Fruit fly (Drosophila melanogaster): ENCODE measurements around the gene CG14104.

The CG14104 gene

DNA sequence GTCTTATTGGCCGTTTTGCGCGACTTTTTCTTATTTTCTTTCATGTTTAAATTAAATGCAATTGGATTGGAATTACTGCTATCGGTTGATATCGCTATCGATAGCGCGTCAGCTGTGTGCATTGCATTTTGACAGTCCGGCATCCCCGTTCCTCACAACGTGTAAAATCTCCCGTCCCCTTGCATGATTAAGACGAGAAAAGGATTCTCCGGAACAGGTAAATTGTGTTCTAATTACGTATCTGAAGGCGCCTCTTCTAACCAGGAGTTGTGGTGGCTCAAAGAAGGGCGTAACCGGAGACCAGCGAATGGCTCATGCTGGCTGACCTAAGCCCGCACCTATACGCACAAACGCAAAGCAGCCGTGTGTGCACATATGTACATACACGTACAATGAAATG, at the start of gene CG14104, which contains the start of gene Kap-alpha1:
Gene CG14104, minus strand, starts transcription at position 97 of the 400 bp plus-strand sequence.
Gene Kap-alpha1, plus strand, starts transcription at position 130 of the 400 bp plus-strand sequence.
- no peak for TF ChIP-seq Dif (GFP tag; optimal IDR thresholded peaks at IDR 0.05; ENCODE audit: partially characterized antibody)
- no peak for TF ChIP-seq lola (GFP tag; optimal IDR thresholded peaks at IDR 0.05)
- TF ChIP-seq br (GFP tag; optimal IDR thresholded peaks at IDR 0.05), result no peak
- no peak for TF ChIP-seq HLH106 (tag; optimal IDR thresholded peaks at IDR 0.05)
- no peak for TF ChIP-seq dmrt93B (GFP tag; optimal IDR thresholded peaks at IDR 0.05)
- TF ChIP-seq fru (GFP tag; optimal IDR thresholded peaks at IDR 0.05), result no peak
- TF ChIP-seq Myc (optimal IDR thresholded peaks at IDR 0.05), result peak; percentile 11
- TF ChIP-seq Hr83 (GFP tag; optimal IDR thresholded peaks at IDR 0.05; ENCODE audit: poor library complexity, severe bottlenecking), result no peak
- TF ChIP-seq brk (GFP tag; optimal IDR thresholded peaks at IDR 0.05), result no peak
- TF ChIP-seq dl (GFP tag; optimal IDR thresholded peaks at IDR 0.05; ENCODE audit: insufficient read depth in 1 of 2, partially characterized antibody in 2 of 2), result no peak
- no peak for TF ChIP-seq usp (GFP tag; optimal IDR thresholded peaks at IDR 0.05)
- no peak for TF ChIP-seq Rel (GFP tag; optimal IDR thresholded peaks at IDR 0.05)
- peak; percentile 28 for TF ChIP-seq Rel (tag; optimal IDR thresholded peaks at IDR 0.05)
- TF ChIP-seq CrebA (GFP tag; optimal IDR thresholded peaks at IDR 0.05; ENCODE audit: borderline replicate concordance), result no peak
- no peak for TF ChIP-seq Vsx2 (GFP tag; optimal IDR thresholded peaks at IDR 0.05; ENCODE audit: partially characterized antibody)
- no peak for TF ChIP-seq sv (GFP tag; optimal IDR thresholded peaks at IDR 0.05)
- TF ChIP-seq woc (GFP tag; optimal IDR thresholded peaks at IDR 0.05), result no peak
- no peak for TF ChIP-seq jim (GFP tag; optimal IDR thresholded peaks at IDR 0.05)
- TF ChIP-seq N (GFP tag; optimal IDR thresholded peaks at IDR 0.05), result peak; percentile 47

DNA sequence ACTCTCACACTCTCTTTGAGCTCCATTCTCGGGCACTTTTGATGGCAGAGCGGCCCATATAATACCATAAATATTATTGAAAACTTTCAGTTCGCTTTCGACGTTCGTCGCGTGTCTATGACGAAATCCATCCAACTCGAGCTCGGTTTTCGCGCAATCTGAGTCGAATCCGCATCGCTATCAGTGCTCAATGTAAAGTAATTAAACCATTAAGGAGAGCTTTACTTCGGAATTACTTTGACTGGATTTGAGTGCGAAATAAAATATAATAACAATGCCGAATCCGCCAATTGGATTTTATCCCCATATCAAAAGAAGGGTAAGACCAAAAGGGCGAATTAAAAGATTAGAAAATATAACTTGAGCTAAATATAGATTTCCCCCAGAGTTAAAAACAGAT, 41.1 kb upstream of the CG14104 start:
- TF ChIP-seq Hnf4 (GFP tag; optimal IDR thresholded peaks at IDR 0.05), result no peak
- no peak for TF ChIP-seq ey (GFP tag; optimal IDR thresholded peaks at IDR 0.05)

DNA sequence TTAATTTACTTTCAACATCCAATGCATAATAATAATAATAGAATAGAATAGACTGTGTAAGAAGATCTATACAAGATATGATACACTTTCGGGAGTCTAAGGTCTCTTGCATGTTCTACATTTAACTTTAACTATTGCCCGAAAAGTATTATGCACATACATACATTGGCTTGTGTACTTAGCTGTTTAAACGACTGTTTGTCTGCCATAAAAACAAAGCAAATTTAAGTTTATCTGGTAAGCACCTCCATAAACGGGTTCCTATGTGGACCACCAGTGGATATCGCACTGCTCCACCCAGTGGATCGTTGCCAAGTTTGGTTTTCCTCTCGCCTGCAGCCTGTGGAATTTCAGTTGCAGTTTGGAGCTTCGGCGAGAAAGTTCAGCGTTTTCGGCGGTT, 40.0 kb upstream of the CG14104 start:
- no peak for TF ChIP-seq jim (GFP tag; optimal IDR thresholded peaks at IDR 0.05)
- no peak for TF ChIP-seq Hr78 (GFP tag; optimal IDR thresholded peaks at IDR 0.05)
- no peak for TF ChIP-seq h (GFP tag; optimal IDR thresholded peaks at IDR 0.05)
- TF ChIP-seq Hr83 (GFP tag; optimal IDR thresholded peaks at IDR 0.05; ENCODE audit: poor library complexity, severe bottlenecking), result peak; percentile 88
- TF ChIP-seq foxo (GFP tag; optimal IDR thresholded peaks at IDR 0.05), result peak in 1 of 2 experiments; percentile 2

DNA sequence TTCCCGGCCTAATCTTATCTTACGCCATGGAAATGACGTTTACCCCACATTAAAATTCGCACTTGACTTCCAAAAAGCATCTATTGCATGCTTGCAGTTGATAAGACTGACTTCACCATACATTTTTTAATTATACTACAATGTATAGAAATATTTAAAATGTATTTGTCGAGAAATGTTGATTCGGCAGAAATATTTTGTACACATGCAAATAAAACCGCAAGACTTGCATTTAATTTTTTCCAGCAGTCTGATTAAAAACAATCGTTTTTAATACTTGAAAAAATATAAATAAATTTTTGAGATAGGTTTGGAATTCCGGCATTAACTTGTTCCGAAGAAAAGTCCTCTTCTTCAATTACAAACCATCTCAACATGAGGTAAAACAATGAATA, 38.9 kb upstream of the CG14104 start:
- TF ChIP-seq HLH106 (tag; optimal IDR thresholded peaks at IDR 0.05) (no peak), N (GFP tag; optimal IDR thresholded peaks at IDR 0.05) (no peak), Sp1 (GFP tag; optimal IDR thresholded peaks at IDR 0.05) (no peak), dsf (GFP tag; optimal IDR thresholded peaks at IDR 0.05; ENCODE audit: borderline replicate concordance) (no peak), lola (GFP tag; optimal IDR thresholded peaks at IDR 0.05) (no peak), Dfd (GFP tag; optimal IDR thresholded peaks at IDR 0.05) (no peak), Rel (GFP tag; optimal IDR thresholded peaks at IDR 0.05) (no peak), Rel (tag; optimal IDR thresholded peaks at IDR 0.05) (peak; percentile 35), fru (GFP tag; optimal IDR thresholded peaks at IDR 0.05) (no peak)

DNA sequence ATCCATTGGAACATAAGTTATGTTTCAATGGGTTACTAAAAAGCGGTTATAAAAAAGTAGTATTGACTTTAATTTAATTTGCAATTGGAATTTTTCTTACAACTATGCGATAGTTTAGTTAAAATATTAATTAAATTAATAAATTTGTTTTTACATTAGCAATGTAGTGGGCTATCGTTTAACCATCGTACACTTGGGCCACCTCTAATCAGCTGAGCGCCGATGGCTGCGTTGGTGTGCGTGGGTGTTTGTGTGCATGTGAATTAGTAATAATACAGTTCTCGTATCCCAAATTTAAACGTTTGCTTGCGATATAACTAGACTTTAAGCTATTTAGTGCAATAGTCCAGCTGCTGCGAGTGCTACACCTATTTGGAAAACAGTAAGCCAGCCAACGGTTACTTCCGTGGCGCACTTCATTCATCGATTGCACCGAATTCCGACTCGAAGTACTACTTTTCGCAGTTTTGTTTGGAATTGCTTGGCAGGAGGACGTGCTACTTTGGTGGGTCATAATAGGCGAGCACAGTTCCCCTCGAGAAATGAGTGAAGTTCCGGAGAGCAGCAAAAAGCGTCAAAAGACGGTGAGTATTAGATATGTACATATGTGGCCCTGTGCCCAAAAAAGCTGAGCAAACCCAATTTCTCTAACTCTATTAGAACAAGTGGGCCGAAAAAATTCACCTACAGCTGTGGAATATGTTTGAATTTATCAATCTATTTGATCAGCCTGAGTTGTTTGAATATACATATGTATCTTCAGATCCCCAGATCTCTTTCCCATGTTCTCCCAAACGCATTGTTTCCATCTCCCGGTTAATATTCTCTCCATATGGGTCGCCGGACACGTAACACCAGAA, 38.3 kb upstream of the CG14104 start, which contains the start of gene Papss:
Gene Papss, plus strand, starts transcription at position 247 of the 860 bp plus-strand sequence.
- TF ChIP-seq pan (optimal IDR thresholded peaks at IDR 0.05), result no peak
- TF ChIP-seq Abd-B (GFP tag; optimal IDR thresholded peaks at IDR 0.05), result no peak
- no peak for TF ChIP-seq dmrt93B (GFP tag; optimal IDR thresholded peaks at IDR 0.05)
- no peak for TF ChIP-seq Jra (GFP tag; optimal IDR thresholded peaks at IDR 0.05)
- TF ChIP-seq fru (GFP tag; optimal IDR thresholded peaks at IDR 0.05), result no peak
- TF ChIP-seq psq (GFP tag; optimal IDR thresholded peaks at IDR 0.05), result peak; percentile 8
- TF ChIP-seq ey (GFP tag; optimal IDR thresholded peaks at IDR 0.05), result peak; percentile 6
- no peak for TF ChIP-seq Rel (GFP tag; optimal IDR thresholded peaks at IDR 0.05)
- TF ChIP-seq Rel (tag; optimal IDR thresholded peaks at IDR 0.05), result no peak
- TF ChIP-seq Mio (GFP tag; optimal IDR thresholded peaks at IDR 0.05), result no peak
- TF ChIP-seq Hr83 (GFP tag; optimal IDR thresholded peaks at IDR 0.05; ENCODE audit: poor library complexity, severe bottlenecking), result peak; percentile 24
- TF ChIP-seq lola (GFP tag; optimal IDR thresholded peaks at IDR 0.05), result no peak
